Worm (Caenorhabditis elegans) whole organism, early embryonic: ENCODE measurements around the gene ccch-5.
"Not testable (repeated sequence)": the region's sequence is repeated elsewhere in the genome, so short reads cannot be mapped to it uniquely, and the experiment has no call there.

Experiments used
- B0310.2 ChIP-seq: sonication (generic microtip); optimal IDR thresholded peaks from 2 replicates; lab custom pipeline; 2016; ENCODE audit warnings: mild to moderate bottlenecking, missing genetic modification characterization, missing compliant biosample characterization
- F13C5.2 ChIP-seq: sonication (generic microtip); optimal IDR thresholded peaks from 2 replicates; lab custom pipeline; 2017; ENCODE audit warnings: mild to moderate bottlenecking, missing genetic modification characterization, inconsistent platforms, missing compliant biosample characterization
- aly-1 ChIP-seq: sonication (generic microtip); optimal IDR thresholded peaks from 2 replicates; lab custom pipeline; 2016; ENCODE audit warnings: missing genetic modification characterization, missing compliant biosample characterization
- ama-1 ChIP-seq: fragments of 150-350 bp; optimal IDR thresholded peaks from 2 replicates; lab custom pipeline; 2014
- ceh-13 ChIP-seq: fragments of 200-800 bp; sonication (Bioruptor generic); optimal IDR thresholded peaks from 2 replicates; lab custom pipeline; 2018; ENCODE audit warnings: mild to moderate bottlenecking, missing genetic modification characterization, missing compliant biosample characterization
- ceh-36 ChIP-seq: sonication (generic microtip); optimal IDR thresholded peaks from 2 replicates; lab custom pipeline; 2016; ENCODE audit warnings: missing genetic modification characterization, inconsistent platforms, missing compliant biosample characterization
- ets-7 ChIP-seq: sonication (generic microtip); optimal IDR thresholded peaks from 2 replicates; lab custom pipeline; 2016; ENCODE audit warnings: missing genotype, missing genetic modification characterization, missing compliant biosample characterization
- flt-1 ChIP-seq: fragments of 200-800 bp; sonication (Bioruptor generic); IDR thresholded peaks from 2 replicates; pipeline ENCODE4 v1.3.6; 2022; ENCODE audit warnings: missing genetic modification characterization, missing compliant biosample characterization
- hmbx-1 ChIP-seq: sonication (generic microtip); optimal IDR thresholded peaks from 2 replicates; lab custom pipeline; 2016; ENCODE audit warnings: mild to moderate bottlenecking, missing genetic modification characterization, missing compliant biosample characterization
- hmg-4 ChIP-seq: fragments of 200-800 bp; sonication (Bioruptor generic); optimal IDR thresholded peaks from 2 replicates; lab custom pipeline; 2018; ENCODE audit warnings: mild to moderate bottlenecking, missing genetic modification characterization, missing compliant biosample characterization
- hnd-1 ChIP-seq: sonication (generic microtip); optimal IDR thresholded peaks from 2 replicates; lab custom pipeline; 2016; ENCODE audit warnings: missing genetic modification characterization, missing compliant biosample characterization
- pes-1 ChIP-seq: fragments of 200-800 bp; sonication (Bioruptor generic); IDR thresholded peaks from 2 replicates; pipeline ENCODE4 v1.3.6; 2022; ENCODE audit warnings: missing genetic modification reagents, missing genetic modification characterization, missing compliant biosample characterization
- scrt-1 ChIP-seq: fragments of 200-800 bp; sonication (Bioruptor generic); IDR thresholded peaks from 2 replicates; pipeline ENCODE4 v1.3.6; 2022; ENCODE audit warnings: missing genetic modification characterization, missing compliant biosample characterization
- sea-1 ChIP-seq: fragments of 200-800 bp; sonication (Bioruptor generic); conservative IDR thresholded peaks from 2 replicates; pipeline ENCODE4 v1.3.6; 2022; ENCODE audit warnings: missing genetic modification characterization, missing compliant biosample characterization
- tbx-11 ChIP-seq: fragments of 200-800 bp; sonication (Bioruptor generic); IDR thresholded peaks from 2 replicates; pipeline ENCODE4 v1.3.6; 2022; ENCODE audit warnings: missing genetic modification characterization, missing compliant biosample characterization
- tbx-37 ChIP-seq: fragments of 200-800 bp; sonication (Bioruptor generic); conservative IDR thresholded peaks from 2 replicates; pipeline ENCODE4 v1.3.6; 2022; ENCODE audit warnings: missing genetic modification reagents, missing genetic modification characterization, missing compliant biosample characterization
- tra-4 ChIP-seq: sonication (generic microtip); optimal IDR thresholded peaks from 2 replicates; lab custom pipeline; 2017; ENCODE audit warnings: missing genetic modification characterization, missing compliant biosample characterization

Gene ccch-5

ce11 chrIV:14909589-14909988 is 9.8 kb upstream of the ccch-5 start, which contains the start of gene pnc-2:
Gene pnc-2 (minus strand): TSS chrIV:14909689.
- TF ChIP-seq pes-1 (GFP tag; lab: Robert Waterston, UW), result no peak
- TF ChIP-seq flt-1 (GFP tag; lab: Robert Waterston, UW), result no peak
- no peak for TF ChIP-seq sea-1 (GFP tag; lab: Robert Waterston, UW)
- no peak for TF ChIP-seq ceh-13 (GFP tag; lab: Kevin White, UChicago)
- no peak for TF ChIP-seq F13C5.2 (tag; lab: Kevin White, UChicago)
- no peak for TF ChIP-seq aly-1 (tag; lab: Kevin White, UChicago)

ce11 chrIV:14929421-14929820 is 10.0 kb downstream of the ccch-5 start, which contains the start of gene Y57G11C.28:
Gene Y57G11C.28 (plus strand): TSS chrIV:14929721.
- TF ChIP-seq B0310.2 (tag; lab: Kevin White, UChicago) (no peak), hmbx-1 (tag; lab: Kevin White, UChicago) (no peak), tbx-37 (no peak), scrt-1 (GFP tag; lab: Robert Waterston, UW) (no peak), ets-7 (no peak), F13C5.2 (tag; lab: Kevin White, UChicago) (no peak), ceh-36 (no peak), hnd-1 (tag; lab: Kevin White, UChicago) (no peak), ama-1 (lab: Kevin White, UChicago) (no peak), tbx-11 (no peak), flt-1 (GFP tag; lab: Robert Waterston, UW) (no peak), ceh-13 (GFP tag; lab: Kevin White, UChicago) (no peak), tra-4 (tag; lab: Kevin White, UChicago) (no peak), hmg-4 (GFP tag; lab: Kevin White, UChicago) (no peak), pes-1 (GFP tag; lab: Robert Waterston, UW) (no peak), sea-1 (GFP tag; lab: Robert Waterston, UW) (no peak), aly-1 (tag; lab: Kevin White, UChicago) (no peak)

ce11 chrIV:14932640-14933039 is 13.2 kb downstream of the ccch-5 start, which contains the start of gene Y57G11C.1131:
Gene Y57G11C.1131 (plus strand): TSS chrIV:14932972.
- TF ChIP-seq ama-1 (lab: Kevin White, UChicago) (no peak), ets-7 (no peak), sea-1 (GFP tag; lab: Robert Waterston, UW) (no peak), flt-1 (GFP tag; lab: Robert Waterston, UW) (no peak), hmbx-1 (tag; lab: Kevin White, UChicago) (no peak)

ce11 chrIV:14937017-14937416 is 17.6 kb downstream of the ccch-5 start, which contains the start of gene Y57G11C.1144:
Gene Y57G11C.1144 (plus strand): TSS chrIV:14937317.
- TF ChIP-seq aly-1 (tag; lab: Kevin White, UChicago) (no peak), tbx-11 (no peak), hmbx-1 (tag; lab: Kevin White, UChicago) (no peak), sea-1 (GFP tag; lab: Robert Waterston, UW) (no peak), hnd-1 (tag; lab: Kevin White, UChicago) (no peak), tbx-37 (no peak), ceh-36 (no peak), ets-7 (no peak), ceh-13 (GFP tag; lab: Kevin White, UChicago) (no peak), flt-1 (GFP tag; lab: Robert Waterston, UW) (no peak), B0310.2 (tag; lab: Kevin White, UChicago) (no peak), F13C5.2 (tag; lab: Kevin White, UChicago) (no peak)

ce11 chrIV:14938596-14938995 is 19.2 kb downstream of the ccch-5 start, which contains the start of gene Y57G11C.30:
Gene Y57G11C.30 (plus strand): TSS chrIV:14938896.
- TF ChIP-seq ama-1 (lab: Kevin White, UChicago); tbx-11; tra-4 (tag; lab: Kevin White, UChicago): not testable (repeated sequence)

ce11 chrIV:14944234-14944633 is 24.8 kb downstream of the ccch-5 start, which contains the start of gene Y57G11C.48:
Gene Y57G11C.48 (minus strand): TSS chrIV:14944334.
- TF ChIP-seq tra-4 (tag; lab: Kevin White, UChicago) (no peak), scrt-1 (GFP tag; lab: Robert Waterston, UW) (no peak), F13C5.2 (tag; lab: Kevin White, UChicago) (no peak), hmbx-1 (tag; lab: Kevin White, UChicago) (no peak), hnd-1 (tag; lab: Kevin White, UChicago) (no peak), flt-1 (GFP tag; lab: Robert Waterston, UW) (no peak), pes-1 (GFP tag; lab: Robert Waterston, UW) (no peak), ama-1 (lab: Kevin White, UChicago) (no peak)

ce11 chrIV:14949048-14949447 is 29.6 kb downstream of the ccch-5 start:
- TF ChIP-seq hmg-4 (GFP tag; lab: Kevin White, UChicago) (no peak), B0310.2 (tag; lab: Kevin White, UChicago) (no peak), aly-1 (tag; lab: Kevin White, UChicago) (no peak), sea-1 (GFP tag; lab: Robert Waterston, UW) (no peak), flt-1 (GFP tag; lab: Robert Waterston, UW) (no peak), ceh-36 (no peak), ceh-13 (GFP tag; lab: Kevin White, UChicago) (no peak), ets-7 (no peak), tra-4 (tag; lab: Kevin White, UChicago) (no peak), tbx-37 (no peak), hnd-1 (tag; lab: Kevin White, UChicago) (no peak), pes-1 (GFP tag; lab: Robert Waterston, UW) (no peak)

- no peak for TF ChIP-seq tbx-11
- TF ChIP-seq tra-4 (tag; lab: Kevin White, UChicago), result no peak
- TF ChIP-seq hmbx-1 (tag; lab: Kevin White, UChicago), result no peak
- TF ChIP-seq F13C5.2 (tag; lab: Kevin White, UChicago), result no peak
- no peak for TF ChIP-seq ceh-13 (GFP tag; lab: Kevin White, UChicago)
- TF ChIP-seq scrt-1 (GFP tag; lab: Robert Waterston, UW), result no peak
- no peak for TF ChIP-seq hnd-1 (tag; lab: Kevin White, UChicago)
- TF ChIP-seq ets-7, result no peak
Observed at ce11 chrIV:14950468-14950867, 31.1 kb downstream of the ccch-5 start, which contains the start of gene Y41E3.22. Gene Y41E3.22 (plus strand): TSS chrIV:14950710.
